Worm (Caenorhabditis elegans) whole organism, L4/young adult: ENCODE results near the gene hmg-5.

ENCODE experiments used
- dao-5 ChIP-seq: sonication (generic microtip); optimal IDR thresholded peaks from 2 replicates; lab custom pipeline; 2016; ENCODE audit warnings: missing genotype, missing genetic modification characterization, moderate library complexity, missing compliant biosample characterization
- him-1 ChIP-seq: sonication (generic microtip); optimal IDR thresholded peaks from 2 replicates; lab custom pipeline; 2016; ENCODE audit warnings: missing genotype, missing genetic modification reagents, missing genetic modification characterization, missing compliant biosample characterization

ce11 chrIV:7654212-7654778, 8.3 kb upstream of the hmg-5 start, which contains the start of gene nrde-4:
- TF ChIP-seq dao-5 (tag; lab: Kevin White, UChicago) = no peak
- TF ChIP-seq him-1 (tag; lab: Kevin White, UChicago) = no peak
